Fruit fly (Drosophila melanogaster): ENCODE data around the gene dimm.

- no peak for TF ChIP-seq eg (GFP tag; IDR thresholded peaks at IDR 0.05)
- no peak for TF ChIP-seq CG3032 (tag; optimal IDR thresholded peaks at IDR 0.05)
- TF ChIP-seq CG10631 (GFP tag; optimal IDR thresholded peaks at IDR 0.05): no peak
- no peak for TF ChIP-seq CG4318 (GFP tag; optimal IDR thresholded peaks at IDR 0.05)
- no peak for TF ChIP-seq Lpt (GFP tag; optimal IDR thresholded peaks at IDR 0.05)
These were observed 49.8 kb downstream of the dimm start for dm6 chr2L:21381379-21381778.

All from whole organism, prepupa.